Worm (Caenorhabditis elegans) whole organism, L2 larva: ENCODE data around the gene acox-3.
A peak's percentile ranks its signal among the peaks of the same experiment; 100 is the strongest.

Experiments used
- C34F6.9 ChIP-seq: fragments of 150-350 bp; optimal IDR thresholded peaks from 2 replicates; lab custom pipeline; 2014; ENCODE audit warnings: missing biosample characterization, missing genetic modification characterization
- F13H6.1 ChIP-seq: sonication (generic microtip); optimal IDR thresholded peaks from 2 replicates; lab custom pipeline; 2016; ENCODE audit warnings: missing genetic modification characterization, missing compliant biosample characterization
- ama-1 ChIP-seq: fragments of 150-350 bp; optimal IDR thresholded peaks from 2 replicates; lab custom pipeline; 2018; ENCODE audit warnings: inconsistent platforms
- crh-2 ChIP-seq: sonication (generic microtip); optimal IDR thresholded peaks from 2 replicates; lab custom pipeline; 2017; ENCODE audit warnings: missing biosample characterization, missing genetic modification characterization
- dmd-4 ChIP-seq: sonication (generic microtip); optimal IDR thresholded peaks from 2 replicates; lab custom pipeline; 2017; ENCODE audit warnings: missing biosample characterization, missing genetic modification characterization
- egl-27 ChIP-seq: sonication (generic microtip); optimal IDR thresholded peaks from 3 replicates; lab custom pipeline; 2017; ENCODE audit warnings: missing biosample characterization, missing genetic modification reagents, missing genetic modification characterization
- fos-1 ChIP-seq: fragments of 150-350 bp; optimal IDR thresholded peaks from 2 replicates; lab custom pipeline; 2014; ENCODE audit warnings: missing biosample characterization, missing genetic modification characterization
- gmeb-1 ChIP-seq: fragments of 150-350 bp; optimal IDR thresholded peaks from 2 replicates; lab custom pipeline; 2014; ENCODE audit warnings: missing biosample characterization, missing genetic modification characterization
- lin-11 ChIP-seq: fragments of 150-350 bp; sonication (generic microtip); optimal IDR thresholded peaks from 2 replicates; lab custom pipeline; 2014; ENCODE audit warnings: missing biosample characterization, missing genetic modification characterization, inconsistent platforms, mixed read lengths
- mbf-1 ChIP-seq: sonication (generic microtip); optimal IDR thresholded peaks from 2 replicates; lab custom pipeline; 2017; ENCODE audit warnings: missing biosample characterization, missing genetic modification characterization
- mdl-1 ChIP-seq, 2 experiments: fragments of 150-350 bp in 1 of 2; sonication (generic microtip) in 1 of 2; optimal IDR thresholded peaks; 2 replicates each; lab custom pipeline; 2017; ENCODE audit warnings: missing biosample characterization in 2 of 2, missing genetic modification characterization in 2 of 2
- nhr-11 ChIP-seq: fragments of 150-350 bp; optimal IDR thresholded peaks from 2 replicates; lab custom pipeline; 2014; ENCODE audit warnings: missing biosample characterization, missing genetic modification characterization
- nhr-25 ChIP-seq: fragments of 150-350 bp; sonication (generic microtip); optimal IDR thresholded peaks from 3 replicates; lab custom pipeline; 2014; ENCODE audit warnings: missing biosample characterization, missing genetic modification characterization
- nhr-6 ChIP-seq: fragments of 150-350 bp; optimal IDR thresholded peaks from 2 replicates; lab custom pipeline; 2014; ENCODE audit warnings: missing biosample characterization, missing genetic modification characterization
- nhr-77 ChIP-seq: fragments of 150-350 bp; optimal IDR thresholded peaks from 2 replicates; lab custom pipeline; 2014; ENCODE audit warnings: missing biosample characterization, missing genetic modification characterization
- sem-4 ChIP-seq: fragments of 150-350 bp; optimal IDR thresholded peaks from 2 replicates; lab custom pipeline; 2014; ENCODE audit warnings: missing biosample characterization, missing genetic modification reagents, missing genetic modification characterization
- skn-1 ChIP-seq: sonication (generic microtip); optimal IDR thresholded peaks from 2 replicates; lab custom pipeline; 2017; ENCODE audit warnings: missing biosample characterization, missing genetic modification characterization
- sma-3 ChIP-seq: sonication (generic microtip); optimal IDR thresholded peaks from 2 replicates; lab custom pipeline; 2016; ENCODE audit warnings: missing genetic modification reagents, missing genetic modification characterization, missing compliant biosample characterization
- sma-9 ChIP-seq, 2 experiments: fragments of 150-350 bp in 1 of 2; sonication (generic microtip) in 1 of 2; optimal IDR thresholded peaks; 2 replicates each; lab custom pipeline; 2014 to 2016; ENCODE audit warnings: missing genetic modification characterization in 2 of 2, mild to moderate bottlenecking in 1 of 2, missing biosample characterization in 1 of 2, missing compliant biosample characterization in 1 of 2, missing genetic modification reagents in 1 of 2, moderate library complexity in 1 of 2
- unc-55 ChIP-seq: fragments of 150-350 bp; sonication (generic microtip); optimal IDR thresholded peaks from 3 replicates; lab custom pipeline; 2014; ENCODE audit warnings: missing biosample characterization, missing genetic modification reagents, missing genetic modification characterization
- unc-62 ChIP-seq: fragments of 150-350 bp; optimal IDR thresholded peaks from 2 replicates; lab custom pipeline; 2014; ENCODE audit warnings: missing biosample characterization, missing genetic modification reagents, missing genetic modification characterization
- zag-1 ChIP-seq: fragments of 150-350 bp; optimal IDR thresholded peaks from 2 replicates; lab custom pipeline; 2014; ENCODE audit warnings: missing biosample characterization, missing genetic modification characterization

The acox-3 gene

DNA sequence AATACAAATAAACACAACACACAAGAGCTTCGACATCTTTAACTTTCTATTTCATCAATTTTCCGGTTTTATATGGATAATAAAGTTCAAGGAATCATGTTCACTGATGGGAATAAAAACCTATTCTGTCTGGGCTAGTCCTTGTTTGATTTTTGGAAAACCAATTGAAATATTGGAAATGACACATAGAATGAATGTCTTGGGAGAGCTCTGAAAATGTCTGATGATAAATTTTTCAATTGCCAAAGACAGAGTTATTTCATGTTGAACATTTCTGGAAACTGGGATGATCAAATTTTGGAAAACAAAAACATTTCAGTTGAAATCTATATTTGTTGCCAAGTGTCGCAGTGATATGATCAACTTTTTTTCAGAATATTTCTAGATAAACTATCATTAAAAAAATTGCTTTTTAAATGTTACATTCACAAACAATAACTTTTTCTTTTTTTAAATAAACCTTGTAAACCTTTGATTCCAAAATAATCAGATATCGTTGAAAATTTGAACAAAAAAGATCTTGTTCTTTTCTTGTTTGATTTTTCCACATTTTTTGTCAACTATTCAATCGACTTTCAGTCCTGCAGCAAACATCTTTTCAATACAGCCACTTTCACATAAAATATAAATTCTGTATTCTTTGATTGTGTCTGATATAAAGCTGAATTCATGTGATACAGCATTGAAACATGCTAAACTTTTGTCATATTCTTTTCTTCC lies 10.6 kb downstream of the acox-3 start, which contains the start of the genes F58F9.6 and F58F9.8:
F58F9.6 (minus strand) TSS at position 101 of the 720 bp plus-strand sequence.
F58F9.8 (plus strand) TSS at position 670 of the 720 bp plus-strand sequence.
- TF ChIP-seq mbf-1 (tag; lab: Kevin White, UChicago): no peak

DNA sequence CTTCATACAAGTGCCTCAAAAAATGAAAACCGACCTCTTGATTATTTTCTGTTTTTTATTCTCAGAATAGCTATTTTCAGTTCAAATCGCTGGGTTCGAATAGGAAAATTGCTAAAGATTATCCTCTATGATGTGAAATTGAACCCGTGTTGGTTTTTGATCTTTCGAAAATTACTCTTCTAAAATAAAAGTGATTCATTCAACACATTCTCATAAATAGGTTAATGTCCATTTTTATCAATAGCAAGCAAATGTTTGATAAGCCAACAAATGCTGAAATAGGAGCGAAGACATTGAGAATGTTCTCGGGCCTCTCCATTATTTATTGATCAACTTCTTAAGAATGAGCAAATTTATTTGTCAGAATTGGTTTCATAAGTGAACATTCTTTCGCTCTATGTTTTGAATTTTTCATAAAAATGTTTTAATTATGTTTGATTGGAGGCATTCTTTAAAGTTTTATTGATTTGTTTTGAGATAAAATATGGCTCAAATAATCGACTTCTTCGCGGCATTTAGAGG lies 15.5 kb downstream of the acox-3 start, which contains the start of gene F58F9.3:
F58F9.3 (plus strand) TSS at position 472 of the 522 bp plus-strand sequence.
- TF ChIP-seq gmeb-1 (tag; lab: Kevin White, UChicago): no peak
- no peak for TF ChIP-seq unc-62 (GFP tag; lab: Kevin White, UChicago)
- no peak for TF ChIP-seq dmd-4 (tag; lab: Kevin White, UChicago)
- no peak for TF ChIP-seq sma-9 (GFP tag; optimal IDR thresholded peaks at IDR 0.05; lab: Kevin White, UChicago)
- no peak for TF ChIP-seq sma-9 (tag; optimal IDR thresholded peaks at IDR 0.05; lab: Kevin White, UChicago)
- TF ChIP-seq nhr-25: no peak
- TF ChIP-seq crh-2 (tag; lab: Kevin White, UChicago): peak; percentile 3
- TF ChIP-seq fos-1 (tag; lab: Kevin White, UChicago): peak; percentile 89
- TF ChIP-seq sem-4 (tag; lab: Kevin White, UChicago): no peak

DNA sequence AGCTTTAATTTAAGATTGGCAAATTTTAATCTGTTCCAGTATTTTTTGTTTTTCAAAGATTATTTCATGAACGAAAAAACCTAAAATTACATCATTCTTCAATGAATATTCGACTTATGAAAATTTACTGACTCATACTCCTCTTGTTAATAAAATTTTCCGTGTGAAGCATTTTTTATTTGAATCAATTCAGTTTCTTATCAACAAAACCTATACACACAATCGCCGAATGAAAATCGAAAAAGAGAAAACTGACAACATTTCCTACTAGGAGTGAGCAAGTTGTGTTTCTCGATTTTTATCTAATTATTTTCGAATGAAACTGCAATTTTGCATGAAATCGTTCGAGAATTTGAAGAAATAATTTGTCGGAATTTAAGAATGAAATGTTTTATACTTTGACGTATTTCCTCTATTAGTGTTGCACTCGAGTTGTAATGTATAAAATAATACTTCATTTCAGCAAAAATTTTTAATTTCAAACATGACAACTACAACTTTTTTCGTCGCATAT lies 17.7 kb downstream of the acox-3 start, which contains the start of gene F58F9.4:
F58F9.4 (plus strand) TSS at position 464 of the 514 bp plus-strand sequence.
- TF ChIP-seq nhr-11 (tag; lab: Kevin White, UChicago) (no peak), F13H6.1 (tag; lab: Kevin White, UChicago) (no peak), fos-1 (tag; lab: Kevin White, UChicago) (peak; percentile 93), C34F6.9 (tag; lab: Kevin White, UChicago) (no peak), sma-3 (GFP tag; lab: Kevin White, UChicago) (no peak), egl-27 (tag; lab: Kevin White, UChicago) (no peak), zag-1 (tag; lab: Kevin White, UChicago) (no peak), unc-55 (GFP tag; lab: Kevin White, UChicago) (no peak)

DNA sequence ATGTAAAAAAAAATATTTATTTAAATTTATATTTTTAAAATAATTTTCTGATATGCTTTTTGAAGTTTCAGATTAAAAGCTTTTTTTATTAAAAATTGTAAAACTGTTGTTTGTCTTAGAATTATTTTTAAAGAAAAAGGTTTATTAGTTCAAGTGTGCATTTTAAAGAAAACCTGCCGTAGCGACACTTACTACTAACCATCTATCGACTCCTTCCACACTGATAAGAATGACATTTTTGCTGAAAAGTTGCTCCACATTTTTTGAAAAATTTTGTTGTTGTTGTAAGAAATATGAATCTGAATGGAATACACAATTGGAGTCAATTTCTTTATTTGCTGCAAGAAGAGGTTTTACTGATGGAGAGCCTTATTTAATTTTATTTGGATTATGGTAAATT lies 20.3 kb downstream of the acox-3 start, which contains the start of gene C49A9.1:
C49A9.1 (plus strand) TSS at position 217 of the 400 bp plus-strand sequence.
- TF ChIP-seq nhr-6 (tag; lab: Kevin White, UChicago) (no peak), nhr-77 (tag; lab: Kevin White, UChicago) (no peak), ama-1 (lab: Kevin White, UChicago) (no peak), fos-1 (tag; lab: Kevin White, UChicago) (peak; percentile 72), sma-9 (GFP tag; optimal IDR thresholded peaks at IDR 0.05; lab: Kevin White, UChicago) (no peak), sma-9 (tag; optimal IDR thresholded peaks at IDR 0.05; lab: Kevin White, UChicago) (no peak), unc-55 (GFP tag; lab: Kevin White, UChicago) (no peak), crh-2 (tag; lab: Kevin White, UChicago) (no peak)

DNA sequence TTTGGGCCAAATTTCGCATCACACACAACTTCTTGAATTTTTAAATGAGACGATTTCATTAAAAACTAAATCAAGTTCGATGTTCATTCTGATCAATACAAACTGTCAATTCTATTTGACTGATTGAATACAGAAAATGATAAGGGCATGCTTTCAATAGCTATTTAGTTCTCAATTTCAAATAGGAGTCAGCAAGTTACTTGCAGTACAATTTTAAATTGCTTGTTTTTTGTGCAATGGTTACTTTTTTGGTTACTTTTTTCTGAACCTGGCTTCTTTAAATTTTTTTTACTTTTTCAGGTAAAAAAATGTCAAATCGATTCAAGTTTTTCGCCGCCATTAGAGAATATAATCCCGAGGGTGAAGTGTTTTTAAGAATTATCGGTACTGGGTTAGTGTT lies 23.1 kb downstream of the acox-3 start, which contains the start of gene C49A9.2:
C49A9.2 (plus strand) TSS at position 301 of the 400 bp plus-strand sequence.
- TF ChIP-seq mdl-1 (tag; optimal IDR thresholded peaks at IDR 0.05; lab: Kevin White, UChicago): no peak

DNA sequence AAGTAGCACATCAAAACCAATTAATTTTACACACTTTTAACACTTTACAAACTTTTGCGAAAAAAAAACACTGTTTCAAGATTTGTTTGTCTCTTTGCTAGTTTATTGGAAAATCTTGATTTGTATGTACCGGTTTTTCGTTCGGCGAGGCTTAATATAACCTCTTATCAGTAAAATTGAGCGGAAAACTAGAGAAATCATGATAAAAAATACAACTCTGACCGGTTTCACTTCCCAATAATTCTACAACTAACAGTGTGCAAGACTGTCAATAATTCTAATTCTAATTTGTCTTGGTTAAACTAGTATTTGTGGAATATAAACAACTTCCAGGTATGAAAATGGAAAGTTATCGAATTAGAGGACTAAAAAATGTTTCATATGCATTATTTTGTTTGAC lies 26.4 kb downstream of the acox-3 start, which contains the start of gene C49A9.3:
C49A9.3 (plus strand) TSS at position 212 of the 400 bp plus-strand sequence.
- TF ChIP-seq skn-1 (tag; lab: Kevin White, UChicago) (no peak), fos-1 (tag; lab: Kevin White, UChicago) (peak; percentile 82)

DNA sequence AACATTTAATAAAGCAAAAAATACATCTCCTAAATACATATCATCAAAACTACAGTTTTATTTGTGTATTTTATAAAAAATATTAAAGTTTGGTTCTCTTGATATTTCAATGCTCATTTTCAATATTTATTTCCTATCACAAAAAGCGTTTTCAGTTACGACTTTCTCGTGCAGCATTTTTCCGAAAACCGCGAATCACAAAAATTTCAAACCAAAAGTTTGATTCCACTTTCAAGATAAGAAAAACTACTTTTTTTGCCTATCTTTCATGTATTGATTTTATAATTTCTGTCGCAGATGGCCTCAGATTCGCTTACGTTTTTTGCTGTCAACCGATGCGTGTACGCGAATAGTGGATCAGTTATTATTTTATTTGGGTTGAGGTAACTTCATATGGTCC lies 28.9 kb downstream of the acox-3 start, which contains the start of gene C49A9.4:
C49A9.4 (plus strand) TSS at position 265 of the 400 bp plus-strand sequence.
- no peak for TF ChIP-seq lin-11 (tag; lab: Kevin White, UChicago)
- TF ChIP-seq fos-1 (tag; lab: Kevin White, UChicago): peak; percentile 78
- TF ChIP-seq gmeb-1 (tag; lab: Kevin White, UChicago): peak; percentile 23
- peak; percentile 22 for TF ChIP-seq sma-9 (GFP tag; optimal IDR thresholded peaks at IDR 0.05; lab: Kevin White, UChicago)
- TF ChIP-seq sma-9 (tag; optimal IDR thresholded peaks at IDR 0.05; lab: Kevin White, UChicago): no peak
